Fruit fly (Drosophila melanogaster) whole organism, embryonic: ENCODE data around the gene phol.

ENCODE experiments used
- Ada2b ChIP-seq: fragments of 200-800 bp; sonication (Bioruptor generic); IDR thresholded peaks from 2 replicates; pipeline ENCODE4 v1.3.6; 2022; ENCODE audit warnings: missing biosample characterization, missing genetic modification characterization
- B-H1 ChIP-seq: fragments of 200-800 bp; sonication (Bioruptor generic); IDR thresholded peaks from 3 replicates; pipeline ENCODE4 v1.3.6; 2022; ENCODE audit warnings: missing biosample characterization, missing genetic modification characterization
- CG10979 ChIP-seq: fragments of 200-800 bp; sonication (Bioruptor generic); optimal IDR thresholded peaks from 2 replicates; lab custom pipeline; 2018; ENCODE audit warnings: missing biosample characterization, mild to moderate bottlenecking, missing genetic modification characterization, moderate library complexity
- CG11504 ChIP-seq: fragments of 200-800 bp; sonication (Bioruptor generic); optimal IDR thresholded peaks from 3 replicates; lab custom pipeline; 2019; ENCODE audit warnings: missing biosample characterization, mild to moderate bottlenecking, missing genetic modification characterization, moderate library complexity
- CG12236 ChIP-seq: fragments of 200-800 bp; sonication (Bioruptor generic); optimal IDR thresholded peaks from 2 replicates; lab custom pipeline; 2016; ENCODE audit warnings: missing biosample characterization, missing genetic modification characterization
- CG12942 ChIP-seq: fragments of 200-800 bp; sonication (Bioruptor generic); optimal IDR thresholded peaks from 3 replicates; lab custom pipeline; 2016; ENCODE audit warnings: missing biosample characterization, missing genetic modification characterization
- CG13894 ChIP-seq: fragments of 200-800 bp; sonication (Bioruptor generic); optimal IDR thresholded peaks from 3 replicates; lab custom pipeline; 2018; ENCODE audit warnings: missing biosample characterization, mild to moderate bottlenecking, missing genetic modification characterization, moderate library complexity
- CG1529 ChIP-seq: fragments of 200-800 bp; sonication (Bioruptor generic); optimal IDR thresholded peaks from 3 replicates; lab custom pipeline; 2018; ENCODE audit warnings: missing biosample characterization, missing genetic modification characterization
- CG1603 ChIP-seq: fragments of 200-800 bp; sonication (Bioruptor generic); optimal IDR thresholded peaks from 2 replicates; lab custom pipeline; 2019; ENCODE audit warnings: missing biosample characterization, mild to moderate bottlenecking, missing genetic modification characterization, moderate library complexity
- CG1647 ChIP-seq: fragments of 200-800 bp; sonication (Bioruptor generic); optimal IDR thresholded peaks from 3 replicates; lab custom pipeline; 2016; ENCODE audit warnings: missing biosample characterization, missing genetic modification characterization
- CG17829 ChIP-seq: fragments of 200-800 bp; optimal IDR thresholded peaks from 2 replicates; lab custom pipeline; 2019; ENCODE audit warnings: missing biosample characterization, mild to moderate bottlenecking, missing genetic modification characterization, moderate library complexity
- CG1832 ChIP-seq: fragments of 200-800 bp; sonication (Bioruptor generic); optimal IDR thresholded peaks from 2 replicates; lab custom pipeline; 2017; ENCODE audit warnings: missing biosample characterization, mild to moderate bottlenecking, missing genetic modification characterization, inconsistent platforms
- CG2120 ChIP-seq: fragments of 200-800 bp; sonication (Bioruptor generic); optimal IDR thresholded peaks from 3 replicates; lab custom pipeline; 2016; ENCODE audit warnings: missing biosample characterization, missing genetic modification characterization
- CG3281 ChIP-seq: fragments of 200-800 bp; sonication (Bioruptor generic); optimal IDR thresholded peaks from 3 replicates; lab custom pipeline; 2017; ENCODE audit warnings: missing biosample characterization, mild to moderate bottlenecking, missing genetic modification characterization
- CG34224 ChIP-seq: fragments of 200-800 bp; sonication (Bioruptor generic); IDR thresholded peaks from 3 replicates; pipeline ENCODE4 v1.3.6; 2022; ENCODE audit warnings: missing biosample characterization, missing genetic modification characterization; ENCODE audit not compliant: partially characterized antibody
- CG4707 ChIP-seq: fragments of 200-800 bp; sonication (Bioruptor generic); optimal IDR thresholded peaks from 2 replicates; lab custom pipeline; 2018; ENCODE audit warnings: missing biosample characterization, mild to moderate bottlenecking, missing genetic modification characterization, moderate library complexity
- CG6254 ChIP-seq: fragments of 200-800 bp; sonication (Bioruptor generic); optimal IDR thresholded peaks from 3 replicates; lab custom pipeline; 2017; ENCODE audit warnings: mild to moderate bottlenecking, missing biosample characterization, missing genetic modification reagents, missing genetic modification characterization
- CG6683 ChIP-seq: fragments of 200-800 bp; sonication (Bioruptor generic); optimal IDR thresholded peaks from 2 replicates; lab custom pipeline; 2017; ENCODE audit warnings: missing biosample characterization, mild to moderate bottlenecking, missing genetic modification characterization, missing genetic modification reagents
- CG7786 ChIP-seq: fragments of 200-800 bp; sonication (Bioruptor generic); optimal IDR thresholded peaks from 2 replicates; lab custom pipeline; 2016; ENCODE audit warnings: missing biosample characterization, missing genetic modification characterization
- CG9437 ChIP-seq: fragments of 200-800 bp; sonication (Bioruptor generic); optimal IDR thresholded peaks from 2 replicates; lab custom pipeline; 2018; ENCODE audit warnings: missing biosample characterization, mild to moderate bottlenecking, missing genetic modification characterization
- CTCF ChIP-seq: fragments of 200-800 bp; sonication (Bioruptor generic); optimal IDR thresholded peaks from 2 replicates; lab custom pipeline; 2017; ENCODE audit warnings: missing biosample characterization, mild to moderate bottlenecking, missing genetic modification characterization, moderate library complexity
- D ChIP-seq, 2 experiments: fragments of 200-800 bp in 1 of 2; fragments of >200 bp in 1 of 2; sonication (Bioruptor generic) in 1 of 2; optimal IDR thresholded peaks; 2 replicates in 1 of 2; 3 replicates in 1 of 2; lab custom pipeline; 2017; ENCODE audit warnings: mild to moderate bottlenecking in 1 of 2, missing biosample characterization in 1 of 2, missing genetic modification characterization in 1 of 2, missing genetic modification reagents in 1 of 2
- Ets97D ChIP-seq: fragments of 200-800 bp; sonication (Bioruptor generic); optimal IDR thresholded peaks from 3 replicates; lab custom pipeline; 2016; ENCODE audit warnings: missing biosample characterization, missing genetic modification characterization
- HLH4C ChIP-seq: fragments of 200-800 bp; sonication (Bioruptor generic); IDR thresholded peaks from 3 replicates; pipeline ENCODE4 v1.3.6; 2022; ENCODE audit warnings: missing biosample characterization, missing genetic modification characterization; ENCODE audit not compliant: partially characterized antibody
- Hmr ChIP-seq: fragments of 200-800 bp; sonication (Bioruptor generic); optimal IDR thresholded peaks from 3 replicates; lab custom pipeline; 2017; ENCODE audit warnings: mild to moderate bottlenecking, missing biosample characterization, missing genetic modification reagents, missing genetic modification characterization
- Hr51 ChIP-seq, 2 experiments: fragments of 200-800 bp; sonication (Bioruptor generic); optimal IDR thresholded peaks; 2 replicates in 1 of 2; 3 replicates in 1 of 2; lab custom pipeline; 2016 to 2018; ENCODE audit warnings: missing biosample characterization in 2 of 2, missing genetic modification characterization in 2 of 2, mild to moderate bottlenecking in 1 of 2, moderate library complexity in 1 of 2
- Meics ChIP-seq: fragments of 200-800 bp; sonication (Bioruptor generic); optimal IDR thresholded peaks from 2 replicates; lab custom pipeline; 2017; ENCODE audit warnings: missing biosample characterization, mild to moderate bottlenecking, missing genetic modification characterization
- Myb ChIP-seq: fragments of 200-800 bp; sonication (Bioruptor generic); optimal IDR thresholded peaks from 2 replicates; lab custom pipeline; 2016; ENCODE audit warnings: missing biosample characterization, missing genetic modification characterization
- NfI ChIP-seq: fragments of 200-800 bp; sonication (Bioruptor generic); optimal IDR thresholded peaks from 3 replicates; lab custom pipeline; 2018; ENCODE audit warnings: missing biosample characterization, mild to moderate bottlenecking, missing genetic modification characterization, moderate library complexity
- Opbp ChIP-seq: fragments of 200-800 bp; sonication (Bioruptor generic); IDR thresholded peaks from 3 replicates; pipeline ENCODE4 v1.3.6; 2022; ENCODE audit warnings: missing biosample characterization, missing genetic modification characterization; ENCODE audit not compliant: partially characterized antibody
- Rfx ChIP-seq: fragments of 200-800 bp; sonication (Bioruptor generic); IDR thresholded peaks from 2 replicates; pipeline ENCODE4 v1.3.6; 2022; ENCODE audit warnings: missing biosample characterization, missing genetic modification characterization
- Trl ChIP-seq, 3 experiments: fragments of >200 bp in 2 of 3; fragments of 200-800 bp in 1 of 3; sonication (Bioruptor generic) in 1 of 3; optimal IDR thresholded peaks; 2 replicates in 1 of 3; 3 replicates in 2 of 3; lab custom pipeline; 2016 to 2017; ENCODE audit warnings: missing biosample characterization in 1 of 3, missing genetic modification characterization in 1 of 3
- ap ChIP-seq: fragments of 200-800 bp; sonication (Bioruptor generic); IDR thresholded peaks from 2 replicates; pipeline ENCODE4 v1.3.6; 2022; ENCODE audit warnings: missing biosample characterization, missing genetic modification characterization
- bcd ChIP-seq: fragments of 200-800 bp; sonication (Bioruptor generic); optimal IDR thresholded peaks from 2 replicates; lab custom pipeline; 2017; ENCODE audit warnings: missing biosample characterization, mild to moderate bottlenecking, missing genetic modification characterization
- ci ChIP-seq: fragments of 200-800 bp; sonication (Bioruptor generic); IDR thresholded peaks from 3 replicates; pipeline ENCODE4 v1.3.6; 2022; ENCODE audit warnings: missing biosample characterization, missing genetic modification characterization
- eve ChIP-seq, 2 experiments: fragments of >200 bp; optimal IDR thresholded peaks; 2 replicates each; lab custom pipeline; 2017; ENCODE audit warnings: missing biosample characterization in 2 of 2, missing genetic modification characterization in 2 of 2
- fd3F ChIP-seq: fragments of 200-800 bp; sonication (Bioruptor generic); optimal IDR thresholded peaks from 2 replicates; lab custom pipeline; 2018; ENCODE audit warnings: missing biosample characterization, mild to moderate bottlenecking, missing genetic modification characterization, moderate library complexity
- ftz-f1 ChIP-seq: fragments of 200-800 bp; sonication (Bioruptor generic); optimal IDR thresholded peaks from 2 replicates; lab custom pipeline; 2016; ENCODE audit warnings: missing biosample characterization, missing genetic modification characterization
- gcm2 ChIP-seq: fragments of 200-800 bp; sonication (Bioruptor generic); optimal IDR thresholded peaks from 2 replicates; lab custom pipeline; 2016; ENCODE audit warnings: missing biosample characterization, missing genetic modification characterization
- gt ChIP-seq: fragments of 200-800 bp; sonication (Bioruptor generic); IDR thresholded peaks from 2 replicates; pipeline ENCODE4 v1.3.6; 2022; ENCODE audit warnings: missing biosample characterization, missing genetic modification characterization
- hkb ChIP-seq, 2 experiments: fragments of 200-800 bp in 1 of 2; fragments of >200 bp in 1 of 2; sonication (Bioruptor generic) in 1 of 2; IDR thresholded peaks in 1 of 2; optimal IDR thresholded peaks in 1 of 2; 2 replicates each; pipeline versions ENCODE4 v1.3.6 to Lab custom; 2017 to 2022; ENCODE audit warnings: missing biosample characterization in 1 of 2, missing genetic modification characterization in 1 of 2
- kay ChIP-seq: fragments of 200-800 bp; sonication (Bioruptor generic); optimal IDR thresholded peaks from 2 replicates; lab custom pipeline; 2016; ENCODE audit warnings: missing biosample characterization, missing genetic modification characterization
- row ChIP-seq: fragments of 200-800 bp; sonication (Bioruptor generic); IDR thresholded peaks from 3 replicates; pipeline ENCODE4 v1.3.6; 2022; ENCODE audit warnings: missing biosample characterization, missing genetic modification characterization
- sim ChIP-seq: fragments of 200-800 bp; sonication (Bioruptor generic); IDR thresholded peaks from 2 replicates; pipeline ENCODE4 v1.3.6; 2022; ENCODE audit warnings: missing biosample characterization, missing genetic modification characterization
- sisA ChIP-seq: fragments of 200-800 bp; sonication (Bioruptor generic); IDR thresholded peaks from 2 replicates; pipeline ENCODE4 v1.3.6; 2022; ENCODE audit warnings: missing biosample characterization, missing genetic modification characterization
- trh ChIP-seq: fragments of 200-800 bp; sonication (Bioruptor generic); optimal IDR thresholded peaks from 2 replicates; lab custom pipeline; 2016; ENCODE audit warnings: missing biosample characterization, missing genetic modification characterization
- wek ChIP-seq: fragments of 200-800 bp; sonication (Bioruptor generic); optimal IDR thresholded peaks from 3 replicates; lab custom pipeline; 2018; ENCODE audit warnings: missing biosample characterization, mild to moderate bottlenecking, missing genetic modification characterization, moderate library complexity

The phol gene

DNA sequence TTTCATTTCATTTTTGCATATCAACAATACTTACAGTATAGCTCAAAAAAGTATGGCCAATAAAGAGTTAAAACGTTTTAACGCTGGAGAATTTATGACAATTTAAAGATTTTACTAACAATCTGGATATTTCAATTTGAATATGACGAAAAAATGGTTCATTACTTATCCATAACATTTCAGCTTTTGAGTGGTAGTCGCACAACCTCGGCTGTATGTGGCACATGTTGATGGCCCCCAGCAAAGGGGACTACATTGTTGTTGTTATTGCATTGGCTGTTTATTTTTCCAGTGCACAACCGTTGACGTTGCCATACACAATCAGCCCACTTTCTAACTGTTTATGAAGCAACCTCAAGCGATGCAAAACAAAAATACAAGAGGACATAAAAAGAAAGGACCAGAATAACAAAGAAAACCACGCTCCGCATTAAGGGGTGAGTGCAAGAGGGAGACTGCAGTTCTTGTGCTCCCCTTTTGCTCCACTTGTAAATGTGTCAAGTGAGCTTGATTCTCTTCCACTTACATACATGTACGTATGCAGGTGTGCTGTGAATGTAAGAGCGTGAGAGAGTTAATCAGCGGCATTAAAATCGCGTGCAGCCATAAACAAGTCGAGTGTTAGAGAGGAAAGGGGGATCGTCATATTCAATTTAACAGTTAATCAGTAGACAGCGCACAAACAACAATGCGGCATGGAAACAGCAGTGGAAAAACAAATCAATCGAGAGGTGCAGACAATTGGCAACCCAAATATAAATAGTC, 35.8 kb downstream of the phol start (continued):
- TF ChIP-seq gt (GFP tag; lab: Robert Waterston, UW) (no peak), trh (GFP tag; lab: Kevin White, UChicago) (no peak), CG34224 (GFP tag; lab: Robert Waterston, UW) (no peak), ftz-f1 (no peak), CG10979 (tag; lab: Kevin White, UChicago) (peak; percentile 5), row (GFP tag; lab: Robert Waterston, UW) (peak; percentile 75), CG3281 (GFP tag; lab: Kevin White, UChicago) (peak; percentile 25), Ets97D (GFP tag; lab: Kevin White, UChicago) (no peak), sisA (GFP tag; lab: Robert Waterston, UW) (peak; percentile 53; the same call in 1 of the 2 replicates), CG13894 (no peak), CG11504 (tag; lab: Kevin White, UChicago) (peak; percentile 76), NfI (peak; percentile 51), CG6254 (GFP tag; lab: Kevin White, UChicago) (no peak), HLH4C (GFP tag; lab: Robert Waterston, UW) (no peak), Rfx (GFP tag; lab: Robert Waterston, UW) (peak; percentile 51; the same call in 1 of the 2 replicates), kay (no peak), B-H1 (GFP tag; lab: Robert Waterston, UW) (no peak), bcd (GFP tag; lab: Kevin White, UChicago) (peak; percentile 35), CG6683 (GFP tag; lab: Kevin White, UChicago) (no peak), Opbp (GFP tag; lab: Robert Waterston, UW) (no peak), fd3F (GFP tag; lab: Kevin White, UChicago) (peak; percentile 21), CG1603 (peak; percentile 70), CG7786 (GFP tag; lab: Kevin White, UChicago) (peak; percentile 12), Ada2b (peak; percentile 55), Trl (optimal IDR thresholded peaks at IDR 0.05; lab: Kevin White, UChicago) (peak in 1 of 2 experiments; percentile 1), Trl (GFP tag; optimal IDR thresholded peaks at IDR 0.05; lab: Kevin White, UChicago) (no peak), CG9437 (GFP tag; lab: Kevin White, UChicago) (peak; percentile 24), wek (GFP tag; lab: Kevin White, UChicago) (no peak), Hr51 (GFP tag; optimal IDR thresholded peaks at IDR 0.05; lab: Kevin White, UChicago) (peak in 1 of 2 experiments; percentile 75), CG1832 (GFP tag; lab: Kevin White, UChicago) (no peak), hkb (optimal IDR thresholded peaks at IDR 0.05; lab: Kevin White, UChicago) (no peak), hkb (GFP tag; IDR thresholded peaks at IDR 0.05; lab: Robert Waterston, UW) (peak; percentile 66; the same call in 1 of the 2 replicates), CTCF (GFP tag; lab: Kevin White, UChicago) (peak; percentile 9), ci (GFP tag; lab: Robert Waterston, UW) (peak; percentile 84), Myb (no peak), Meics (GFP tag; lab: Kevin White, UChicago) (peak; percentile 30), eve (GFP tag; optimal IDR thresholded peaks at IDR 0.05; lab: Kevin White, UChicago) (peak in 1 of 2 experiments; percentile 74), CG1529 (peak; percentile 2), CG2120 (GFP tag; lab: Kevin White, UChicago) (peak; percentile 49), Hmr (GFP tag; lab: Kevin White, UChicago) (peak; percentile 9), CG12236 (GFP tag; lab: Kevin White, UChicago) (peak; percentile 12), CG12942 (peak; percentile 4), gcm2 (GFP tag; lab: Kevin White, UChicago) (no peak), CG1647 (GFP tag; lab: Kevin White, UChicago) (peak; percentile 22), sim (GFP tag; lab: Robert Waterston, UW) (no peak), ap (GFP tag; lab: Robert Waterston, UW) (peak; percentile 62), D (optimal IDR thresholded peaks at IDR 0.05; lab: Kevin White, UChicago) (no peak), D (GFP tag; optimal IDR thresholded peaks at IDR 0.05; lab: Kevin White, UChicago) (peak; percentile 3), CG17829 (tag; lab: Kevin White, UChicago) (peak; percentile 2), CG4707 (GFP tag; lab: Kevin White, UChicago) (no peak)
